ENCODE assay signal across 4 worm cellular contexts in genomic region chrII:12053486-12053885, ce11.
TF ChIP-seq lines count a peak whose summit lies in the region.

No protein-coding gene starts in this region.

TF ChIP-seq in whole organism, L1 larva, 84 proteins besides CTCF, POLR2A, EP300 and RAD21 (continued from another document):
- TF ChIP-seq mdl-1 (tag; optimal IDR thresholded peaks at IDR 0.05; lab: Kevin White, UChicago) (peak in 1 of 2 experiments; percentile 83), unc-130 (tag; optimal IDR thresholded peaks at IDR 0.05; lab: Kevin White, UChicago) (peak; percentile 16), snu-23 (GFP tag; optimal IDR thresholded peaks at IDR 0.05; lab: Kevin White, UChicago) (peak; percentile 26), mep-1 (tag; optimal IDR thresholded peaks at IDR 0.05; lab: Kevin White, UChicago) (peak; percentile 17), ztf-11 (tag; optimal IDR thresholded peaks at IDR 0.05; lab: Kevin White, UChicago) (no peak)

TF ChIP-seq in whole organism, L2 larva, 48 proteins besides CTCF, POLR2A, EP300 and RAD21 (continued from another document):
- no peak for TF ChIP-seq lin-39 (tag; optimal IDR thresholded peaks at IDR 0.05; lab: Kevin White, UChicago)
- no peak for TF ChIP-seq unc-62 (GFP tag; optimal IDR thresholded peaks at IDR 0.05; lab: Kevin White, UChicago)
- no peak for TF ChIP-seq lin-13 (GFP tag; optimal IDR thresholded peaks at IDR 0.05; lab: Kevin White, UChicago)
- no peak for TF ChIP-seq nhr-10 (tag; optimal IDR thresholded peaks at IDR 0.05; lab: Kevin White, UChicago)
- TF ChIP-seq alr-1 (tag; optimal IDR thresholded peaks at IDR 0.05; lab: Kevin White, UChicago), result no peak
- TF ChIP-seq nhr-25 (tag; optimal IDR thresholded peaks at IDR 0.05; lab: Kevin White, UChicago), result peak; percentile 15
- no peak for TF ChIP-seq nhr-23 (tag; optimal IDR thresholded peaks at IDR 0.05; lab: Kevin White, UChicago)
- TF ChIP-seq sma-3 (GFP tag; optimal IDR thresholded peaks at IDR 0.05; lab: Kevin White, UChicago), result peak; percentile 8
- TF ChIP-seq ceh-16 (tag; optimal IDR thresholded peaks at IDR 0.05; lab: Kevin White, UChicago), result no peak
- TF ChIP-seq aly-2 (tag; optimal IDR thresholded peaks at IDR 0.05; lab: Kevin White, UChicago), result no peak
- peak; percentile 70 for TF ChIP-seq nhr-21 (tag; optimal IDR thresholded peaks at IDR 0.05; lab: Kevin White, UChicago)
- no peak for TF ChIP-seq crh-2 (tag; optimal IDR thresholded peaks at IDR 0.05; lab: Kevin White, UChicago)
- TF ChIP-seq mdl-1 (tag; optimal IDR thresholded peaks at IDR 0.05; lab: Kevin White, UChicago), result peak in 1 of 2 experiments; percentile 12
- no peak for TF ChIP-seq blmp-1 (tag; optimal IDR thresholded peaks at IDR 0.05; lab: Kevin White, UChicago; ENCODE audit: insufficient read depth)
- no peak for TF ChIP-seq unc-39 (tag; optimal IDR thresholded peaks at IDR 0.05; lab: Kevin White, UChicago)
- TF ChIP-seq nhr-237 (tag; optimal IDR thresholded peaks at IDR 0.05; lab: Kevin White, UChicago), result no peak
- no peak for TF ChIP-seq F13H6.1 (tag; optimal IDR thresholded peaks at IDR 0.05; lab: Kevin White, UChicago)
- TF ChIP-seq ztf-4 (tag; optimal IDR thresholded peaks at IDR 0.05; lab: Kevin White, UChicago), result no peak
- TF ChIP-seq nhr-11 (tag; optimal IDR thresholded peaks at IDR 0.05; lab: Kevin White, UChicago), result no peak
- TF ChIP-seq nhr-12 (tag; optimal IDR thresholded peaks at IDR 0.05; lab: Kevin White, UChicago), result no peak
- TF ChIP-seq lin-11 (tag; optimal IDR thresholded peaks at IDR 0.05; lab: Kevin White, UChicago), result no peak
- TF ChIP-seq ceh-82 (tag; optimal IDR thresholded peaks at IDR 0.05; lab: Kevin White, UChicago), result no peak
- TF ChIP-seq elt-3 (tag; optimal IDR thresholded peaks at IDR 0.05; lab: Kevin White, UChicago), result no peak
- TF ChIP-seq fos-1 (tag; optimal IDR thresholded peaks at IDR 0.05; lab: Kevin White, UChicago), result no peak
- TF ChIP-seq zag-1 (tag; optimal IDR thresholded peaks at IDR 0.05; lab: Kevin White, UChicago), result no peak
- TF ChIP-seq nhr-77 (tag; optimal IDR thresholded peaks at IDR 0.05; lab: Kevin White, UChicago), result no peak
- TF ChIP-seq egl-27 (tag; optimal IDR thresholded peaks at IDR 0.05; lab: Kevin White, UChicago), result no peak
- no peak for TF ChIP-seq C34F6.9 (tag; optimal IDR thresholded peaks at IDR 0.05; lab: Kevin White, UChicago)
- TF ChIP-seq mab-5 (tag; optimal IDR thresholded peaks at IDR 0.05; lab: Kevin White, UChicago), result no peak
- no peak for TF ChIP-seq mbf-1 (tag; optimal IDR thresholded peaks at IDR 0.05; lab: Kevin White, UChicago)

TF ChIP-seq in whole organism, L3 larva, 47 proteins besides CTCF, POLR2A, EP300 and RAD21 (continued from another document):
- no peak for TF ChIP-seq hmg-11 (tag; optimal IDR thresholded peaks at IDR 0.05; lab: Kevin White, UChicago)
- TF ChIP-seq nhr-11 (tag; optimal IDR thresholded peaks at IDR 0.05; lab: Kevin White, UChicago), result no peak
- TF ChIP-seq nhr-67 (tag; optimal IDR thresholded peaks at IDR 0.05; lab: Kevin White, UChicago), result no peak
- TF ChIP-seq lin-15B (tag; optimal IDR thresholded peaks at IDR 0.05; lab: Kevin White, UChicago), result no peak

TF ChIP-seq in whole organism, L4 larva, 104 proteins besides CTCF, POLR2A, EP300 and RAD21 (continued from another document):
- TF ChIP-seq pha-4 (GFP tag; IDR thresholded peaks at IDR 0.05; lab: Robert Waterston, UW), result no peak
- no peak for TF ChIP-seq pha-4 (tag; optimal IDR thresholded peaks at IDR 0.05; lab: Kevin White, UChicago)
- no peak for TF ChIP-seq set-16 (GFP tag; IDR thresholded peaks at IDR 0.05; lab: Robert Waterston, UW)
- TF ChIP-seq nhr-28 (tag; optimal IDR thresholded peaks at IDR 0.05; lab: Kevin White, UChicago), result peak; percentile 18
- no peak for TF ChIP-seq daf-19 (GFP tag; conservative IDR thresholded peaks at IDR 0.05; lab: Robert Waterston, UW)
- no peak for TF ChIP-seq F10B5.3 (tag; optimal IDR thresholded peaks at IDR 0.05; lab: Kevin White, UChicago)
- TF ChIP-seq zag-1 (tag; optimal IDR thresholded peaks at IDR 0.05; lab: Kevin White, UChicago), result no peak
- no peak for TF ChIP-seq ZK546.5 (tag; optimal IDR thresholded peaks at IDR 0.05; lab: Kevin White, UChicago)
- TF ChIP-seq nhr-25 (tag; optimal IDR thresholded peaks at IDR 0.05; lab: Kevin White, UChicago; ENCODE audit: borderline replicate concordance, insufficient read depth), result no peak
- no peak for TF ChIP-seq tag-97 (GFP tag; IDR thresholded peaks at IDR 0.05; lab: Robert Waterston, UW)
- TF ChIP-seq daf-12 (tag; optimal IDR thresholded peaks at IDR 0.05; lab: Kevin White, UChicago), result no peak
- TF ChIP-seq skn-1 (tag; optimal IDR thresholded peaks at IDR 0.05; lab: Kevin White, UChicago), result no peak
- TF ChIP-seq ceh-20 (GFP tag; IDR thresholded peaks at IDR 0.05; lab: Robert Waterston, UW), result no peak
- TF ChIP-seq arid-1 (GFP tag; conservative IDR thresholded peaks at IDR 0.05; lab: Robert Waterston, UW), result no peak
- no peak for TF ChIP-seq nhr-237 (tag; optimal IDR thresholded peaks at IDR 0.05; lab: Kevin White, UChicago)
- no peak for TF ChIP-seq aly-2 (tag; optimal IDR thresholded peaks at IDR 0.05; lab: Kevin White, UChicago)
- peak; percentile 37 for TF ChIP-seq hlh-30 (tag; optimal IDR thresholded peaks at IDR 0.05; lab: Kevin White, UChicago; ENCODE audit: insufficient read depth)
- no peak for TF ChIP-seq jun-1 (tag; optimal IDR thresholded peaks at IDR 0.05; lab: Kevin White, UChicago)
- no peak for TF ChIP-seq lin-38 (GFP tag; IDR thresholded peaks at IDR 0.05; lab: Robert Waterston, UW)
- TF ChIP-seq nhr-48 (tag; optimal IDR thresholded peaks at IDR 0.05; lab: Kevin White, UChicago), result no peak
- TF ChIP-seq nhr-76 (tag; optimal IDR thresholded peaks at IDR 0.05; lab: Kevin White, UChicago), result no peak
- no peak for TF ChIP-seq F37D6.2 (tag; optimal IDR thresholded peaks at IDR 0.05; lab: Kevin White, UChicago)
- TF ChIP-seq tra-1 (GFP tag; IDR thresholded peaks at IDR 0.05; lab: Robert Waterston, UW), result no peak
- TF ChIP-seq snpc-4 (tag; optimal IDR thresholded peaks at IDR 0.05; lab: Kevin White, UChicago), result no peak
- TF ChIP-seq ztf-7 (tag; optimal IDR thresholded peaks at IDR 0.05; lab: Kevin White, UChicago), result no peak
- no peak for TF ChIP-seq ceh-28 (tag; optimal IDR thresholded peaks at IDR 0.05; lab: Kevin White, UChicago)
- no peak for TF ChIP-seq T20F7.1 (GFP tag; optimal IDR thresholded peaks at IDR 0.05; lab: Kevin White, UChicago)
- TF ChIP-seq madf-9 (GFP tag; conservative IDR thresholded peaks at IDR 0.05; lab: Robert Waterston, UW), result no peak
- no peak for TF ChIP-seq lir-3 (tag; optimal IDR thresholded peaks at IDR 0.05; lab: Kevin White, UChicago)
- no peak for TF ChIP-seq rbr-2 (tag; optimal IDR thresholded peaks at IDR 0.05; lab: Kevin White, UChicago)
- no peak for TF ChIP-seq daf-16 (GFP tag; optimal IDR thresholded peaks at IDR 0.05; lab: Kevin White, UChicago)
- no peak for TF ChIP-seq daf-16 (tag; optimal IDR thresholded peaks at IDR 0.05; lab: Kevin White, UChicago)
- TF ChIP-seq dve-1 (tag; optimal IDR thresholded peaks at IDR 0.05; lab: Kevin White, UChicago; ENCODE audit: insufficient read depth), result no peak
- TF ChIP-seq lsy-2 (tag; optimal IDR thresholded peaks at IDR 0.05; lab: Kevin White, UChicago), result no peak
- TF ChIP-seq ces-1 (GFP tag; optimal IDR thresholded peaks at IDR 0.05; lab: Kevin White, UChicago), result no peak
- TF ChIP-seq nhr-41 (GFP tag; IDR thresholded peaks at IDR 0.05; lab: Robert Waterston, UW), result no peak
- TF ChIP-seq mxl-3 (GFP tag; optimal IDR thresholded peaks at IDR 0.05; lab: Kevin White, UChicago), result peak; percentile 70
- no peak for TF ChIP-seq dpl-1 (GFP tag; optimal IDR thresholded peaks at IDR 0.05; lab: Kevin White, UChicago)
- TF ChIP-seq F49E8.2 (tag; optimal IDR thresholded peaks at IDR 0.05; lab: Kevin White, UChicago; ENCODE audit: borderline replicate concordance), result no peak
- TF ChIP-seq hlh-11 (tag; optimal IDR thresholded peaks at IDR 0.05; lab: Kevin White, UChicago), result peak; percentile 6
- TF ChIP-seq lin-13 (GFP tag; optimal IDR thresholded peaks at IDR 0.05; lab: Kevin White, UChicago), result no peak
